Fruit fly (Drosophila melanogaster): ENCODE data around the gene Edg91.

DNA sequence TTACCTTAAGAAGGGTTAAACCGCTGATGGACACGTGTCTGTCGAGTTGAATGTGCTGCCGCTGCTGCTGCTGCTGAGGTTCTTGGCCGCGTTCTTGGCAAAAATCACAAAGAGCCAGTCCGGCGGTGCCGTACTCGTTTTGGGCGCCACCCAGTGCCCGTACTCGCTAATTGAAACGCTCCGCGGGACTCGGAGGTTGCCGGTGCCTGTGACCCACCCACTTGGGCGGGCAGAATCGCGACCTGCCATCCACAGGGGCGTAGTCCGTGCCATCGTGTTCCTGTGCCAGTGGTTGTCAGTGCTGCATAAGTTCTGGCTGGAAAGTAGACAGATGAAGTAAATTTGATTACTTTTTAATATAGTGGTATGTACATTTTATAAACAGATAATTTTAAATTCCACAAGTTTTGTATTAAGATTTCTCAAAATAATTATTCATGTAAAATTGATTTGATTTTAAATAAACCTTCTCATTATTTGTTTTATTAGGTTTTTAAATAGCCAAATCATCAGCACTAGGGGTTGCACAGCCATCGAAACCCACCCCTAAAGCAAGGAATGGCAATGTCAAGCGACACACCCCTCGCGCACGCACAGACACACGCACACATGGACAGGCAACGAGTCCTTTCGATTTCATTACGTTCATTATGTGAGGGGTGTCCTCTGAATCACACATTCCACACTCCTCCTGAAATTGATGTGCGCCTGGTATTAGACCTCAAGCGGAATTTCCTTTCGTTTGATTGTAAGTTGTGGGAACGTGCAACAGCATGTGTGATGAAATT lies 6.2 kb downstream of the Edg91 start:
- TF ChIP-seq psq (optimal IDR thresholded peaks at IDR 0.05), result no peak
- no peak for TF ChIP-seq h (optimal IDR thresholded peaks at IDR 0.05)
- no peak for TF ChIP-seq ttk (optimal IDR thresholded peaks at IDR 0.05)
- no peak for TF ChIP-seq Myc (optimal IDR thresholded peaks at IDR 0.05)
- no peak for TF ChIP-seq Sin3A (optimal IDR thresholded peaks at IDR 0.05)
